Fruit fly (Drosophila melanogaster) whole organism, embryonic: ENCODE results near the gene CG34325.

Source experiments
- CG10431 ChIP-seq: fragments of 200-800 bp; sonication (Bioruptor generic); optimal IDR thresholded peaks from 3 replicates; lab custom pipeline; 2018; ENCODE audit warnings: missing biosample characterization, mild to moderate bottlenecking, missing genetic modification characterization
- CG10979 ChIP-seq: fragments of 200-800 bp; sonication (Bioruptor generic); optimal IDR thresholded peaks from 2 replicates; lab custom pipeline; 2018; ENCODE audit warnings: missing biosample characterization, mild to moderate bottlenecking, missing genetic modification characterization, moderate library complexity
- CG12155 ChIP-seq: fragments of 200-800 bp; sonication (Bioruptor generic); optimal IDR thresholded peaks from 3 replicates; lab custom pipeline; 2016; ENCODE audit warnings: missing biosample characterization, missing genetic modification characterization
- CG14050 ChIP-seq: fragments of 200-800 bp; sonication (Bioruptor generic); IDR thresholded peaks from 3 replicates; pipeline ENCODE4 v1.3.6; 2022; ENCODE audit warnings: missing biosample characterization, missing genetic modification characterization
- CG1529 ChIP-seq: fragments of 200-800 bp; sonication (Bioruptor generic); optimal IDR thresholded peaks from 3 replicates; lab custom pipeline; 2018; ENCODE audit warnings: missing biosample characterization, missing genetic modification characterization
- CG16813 ChIP-seq: fragments of 200-800 bp; sonication (Bioruptor generic); IDR thresholded peaks from 3 replicates; pipeline ENCODE4 v1.3.6; 2022; ENCODE audit warnings: missing biosample characterization, missing genetic modification characterization; ENCODE audit not compliant: partially characterized antibody
- CG2129 ChIP-seq: fragments of 200-800 bp; sonication (Bioruptor generic); IDR thresholded peaks from 2 replicates; pipeline ENCODE4 v1.3.6; 2022; ENCODE audit warnings: missing biosample characterization, missing genetic modification characterization; ENCODE audit not compliant: partially characterized antibody
- CG33557 ChIP-seq: fragments of 200-800 bp; sonication (Bioruptor generic); optimal IDR thresholded peaks from 2 replicates; lab custom pipeline; 2019; ENCODE audit warnings: missing biosample characterization, mild to moderate bottlenecking, missing genetic modification characterization, moderate library complexity
- CG3726 ChIP-seq: fragments of 200-800 bp; sonication (Bioruptor generic); IDR thresholded peaks from 3 replicates; pipeline ENCODE4, ENCODE4 v1.3.6; 2022; ENCODE audit warnings: missing biosample characterization, missing genetic modification characterization
- CG4328 ChIP-seq: fragments of 200-800 bp; sonication (Bioruptor generic); optimal IDR thresholded peaks from 3 replicates; lab custom pipeline; 2017; ENCODE audit warnings: missing biosample characterization, missing genetic modification reagents, missing genetic modification characterization
- CG4360 ChIP-seq: fragments of 200-800 bp; sonication (Bioruptor generic); IDR thresholded peaks from 2 replicates; pipeline ENCODE4 v1.3.6; 2022; ENCODE audit warnings: missing biosample characterization, missing genetic modification characterization
- CG6254 ChIP-seq: fragments of 200-800 bp; sonication (Bioruptor generic); optimal IDR thresholded peaks from 3 replicates; lab custom pipeline; 2017; ENCODE audit warnings: mild to moderate bottlenecking, missing biosample characterization, missing genetic modification reagents, missing genetic modification characterization
- CG7357 ChIP-seq: fragments of 200-800 bp; sonication (Bioruptor generic); IDR thresholded peaks from 3 replicates; pipeline ENCODE4 v1.3.6; 2022; ENCODE audit warnings: missing biosample characterization, missing genetic modification characterization
- CG7745 ChIP-seq: fragments of 200-800 bp; sonication (Bioruptor generic); optimal IDR thresholded peaks from 2 replicates; lab custom pipeline; 2018; ENCODE audit warnings: missing biosample characterization, mild to moderate bottlenecking, missing genetic modification characterization, moderate library complexity
- CG7786 ChIP-seq: fragments of 200-800 bp; sonication (Bioruptor generic); optimal IDR thresholded peaks from 2 replicates; lab custom pipeline; 2016; ENCODE audit warnings: missing biosample characterization, missing genetic modification characterization
- CG8089 ChIP-seq: fragments of 200-800 bp; sonication (Bioruptor generic); optimal IDR thresholded peaks from 3 replicates; lab custom pipeline; 2016; ENCODE audit warnings: missing biosample characterization, missing genetic modification characterization
- CG9932 ChIP-seq: fragments of 200-800 bp; sonication (Bioruptor generic); IDR thresholded peaks from 2 replicates; pipeline ENCODE4 v1.3.6; 2022; ENCODE audit warnings: missing biosample characterization, missing genetic modification characterization
- Camta ChIP-seq: fragments of 200-800 bp; sonication (Bioruptor generic); optimal IDR thresholded peaks from 2 replicates; lab custom pipeline; 2016; ENCODE audit warnings: missing biosample characterization, missing genetic modification characterization
- CkIIα-i1 ChIP-seq: fragments of 200-800 bp; sonication (Bioruptor generic); IDR thresholded peaks from 2 replicates; pipeline ENCODE4 v1.3.6; 2022; ENCODE audit warnings: missing biosample characterization, missing genetic modification characterization
- D19B ChIP-seq: fragments of 200-800 bp; sonication (Bioruptor generic); optimal IDR thresholded peaks from 2 replicates; lab custom pipeline; 2017; ENCODE audit warnings: missing biosample characterization, mild to moderate bottlenecking, missing genetic modification characterization
- Dfd ChIP-seq, 2 experiments: fragments of >200 bp; optimal IDR thresholded peaks; 2 replicates each; lab custom pipeline; 2017; ENCODE audit warnings: missing biosample characterization in 2 of 2, missing genetic modification characterization in 2 of 2
- Dp ChIP-seq: fragments of 200-800 bp; sonication (Bioruptor generic); optimal IDR thresholded peaks from 2 replicates; lab custom pipeline; 2018; ENCODE audit warnings: missing biosample characterization, mild to moderate bottlenecking, missing genetic modification characterization, moderate library complexity
- Dref ChIP-seq: fragments of 200-800 bp; sonication (Bioruptor generic); IDR thresholded peaks from 2 replicates; pipeline ENCODE4 v1.3.6; 2022; ENCODE audit warnings: missing biosample characterization, missing genetic modification characterization
- Drgx ChIP-seq: fragments of 200-800 bp; sonication (Bioruptor generic); IDR thresholded peaks from 2 replicates; pipeline ENCODE4 v1.3.6; 2022; ENCODE audit warnings: missing biosample characterization, missing genetic modification characterization
- Fer1 ChIP-seq: fragments of 200-800 bp; sonication (Bioruptor generic); optimal IDR thresholded peaks from 2 replicates; lab custom pipeline; 2017; ENCODE audit warnings: missing biosample characterization, mild to moderate bottlenecking, missing genetic modification characterization
- Fer2 ChIP-seq: fragments of 200-800 bp; sonication (Bioruptor generic); optimal IDR thresholded peaks from 2 replicates; lab custom pipeline; 2018; ENCODE audit warnings: missing biosample characterization, mild to moderate bottlenecking, missing genetic modification characterization, moderate library complexity
- HLH4C ChIP-seq: fragments of 200-800 bp; sonication (Bioruptor generic); IDR thresholded peaks from 3 replicates; pipeline ENCODE4 v1.3.6; 2022; ENCODE audit warnings: missing biosample characterization, missing genetic modification characterization; ENCODE audit not compliant: partially characterized antibody
- Hand ChIP-seq: fragments of 200-800 bp; sonication (Bioruptor generic); optimal IDR thresholded peaks from 2 replicates; lab custom pipeline; 2017; ENCODE audit warnings: mild to moderate bottlenecking, missing biosample characterization, missing genetic modification reagents, missing genetic modification characterization
- HmgZ ChIP-seq: fragments of 200-800 bp; sonication (Bioruptor generic); optimal IDR thresholded peaks from 2 replicates; lab custom pipeline; 2018; ENCODE audit warnings: missing biosample characterization, mild to moderate bottlenecking, missing genetic modification characterization
- Nf-YB ChIP-seq: fragments of 200-800 bp; sonication (Bioruptor generic); optimal IDR thresholded peaks from 3 replicates; lab custom pipeline; 2019; ENCODE audit warnings: missing biosample characterization, mild to moderate bottlenecking, missing genetic modification characterization, moderate library complexity
- Sry-δ ChIP-seq: fragments of 200-800 bp; sonication (Bioruptor generic); optimal IDR thresholded peaks from 2 replicates; lab custom pipeline; 2016; ENCODE audit warnings: missing biosample characterization, missing genetic modification characterization
- YL-1 ChIP-seq: fragments of 200-800 bp; sonication (Bioruptor generic); optimal IDR thresholded peaks from 3 replicates; lab custom pipeline; 2017; ENCODE audit warnings: missing biosample characterization, mild to moderate bottlenecking, missing genetic modification characterization
- cad ChIP-seq: fragments of >200 bp; optimal IDR thresholded peaks from 2 replicates; lab custom pipeline; 2017; ENCODE audit warnings: missing biosample characterization, missing genetic modification characterization
- crp ChIP-seq, 2 experiments: fragments of 200-800 bp; sonication (Bioruptor generic); optimal IDR thresholded peaks; 2 replicates in 1 of 2; 3 replicates in 1 of 2; lab custom pipeline; 2017; ENCODE audit warnings: missing biosample characterization in 2 of 2, missing genetic modification characterization in 2 of 2, mild to moderate bottlenecking in 1 of 2, moderate library complexity in 1 of 2
- dmrt11E ChIP-seq: fragments of 200-800 bp; sonication (Bioruptor generic); optimal IDR thresholded peaks from 3 replicates; lab custom pipeline; 2018; ENCODE audit warnings: missing biosample characterization, mild to moderate bottlenecking, missing genetic modification characterization, moderate library complexity
- dmrt99B ChIP-seq: fragments of 200-800 bp; sonication (Bioruptor generic); optimal IDR thresholded peaks from 2 replicates; lab custom pipeline; 2018; ENCODE audit warnings: missing biosample characterization, mild to moderate bottlenecking, missing genetic modification characterization, moderate library complexity
- esg ChIP-seq: fragments of 200-800 bp; sonication (Bioruptor generic); conservative IDR thresholded peaks from 2 replicates; pipeline ENCODE4 v1.3.6; 2022; ENCODE audit warnings: missing biosample characterization, missing genetic modification characterization
- ftz-f1 ChIP-seq: fragments of 200-800 bp; sonication (Bioruptor generic); optimal IDR thresholded peaks from 2 replicates; lab custom pipeline; 2016; ENCODE audit warnings: missing biosample characterization, missing genetic modification characterization
- grn ChIP-seq: fragments of 200-800 bp; sonication (Bioruptor generic); optimal IDR thresholded peaks from 3 replicates; lab custom pipeline; 2017; ENCODE audit warnings: missing biosample characterization, missing genetic modification characterization
- lab ChIP-seq: fragments of 200-800 bp; sonication (Bioruptor generic); optimal IDR thresholded peaks from 3 replicates; lab custom pipeline; 2017; ENCODE audit warnings: missing biosample characterization, missing genetic modification characterization, mild to moderate bottlenecking, moderate library complexity, missing genetic modification reagents
- lola ChIP-seq, 3 experiments: fragments of >200 bp in 2 of 3; fragments of 200-800 bp in 1 of 3; sonication (Bioruptor generic) in 1 of 3; optimal IDR thresholded peaks; 2 replicates each; lab custom pipeline; 2017 to 2019; ENCODE audit warnings: missing biosample characterization in 3 of 3, missing genetic modification characterization in 3 of 3, mild to moderate bottlenecking in 1 of 3, moderate library complexity in 1 of 3
- lov ChIP-seq, 2 experiments: fragments of 200-800 bp in 1 of 2; fragments of >200 bp in 1 of 2; sonication (Bioruptor generic) in 1 of 2; IDR thresholded peaks in 1 of 2; optimal IDR thresholded peaks in 1 of 2; 2 replicates in 1 of 2; 3 replicates in 1 of 2; pipeline versions ENCODE4 v1.3.6 to Lab custom; 2017 to 2022; ENCODE audit warnings: missing biosample characterization in 1 of 2, missing genetic modification characterization in 1 of 2
- maf-S ChIP-seq: fragments of 200-800 bp; sonication (Bioruptor generic); optimal IDR thresholded peaks from 2 replicates; lab custom pipeline; 2016; ENCODE audit warnings: missing biosample characterization, missing genetic modification characterization
- nerfin-1 ChIP-seq: fragments of 200-800 bp; sonication (Bioruptor generic); optimal IDR thresholded peaks from 3 replicates; lab custom pipeline; 2019; ENCODE audit warnings: missing biosample characterization, mild to moderate bottlenecking, missing genetic modification characterization, moderate library complexity
- onecut ChIP-seq: fragments of 200-800 bp; sonication (Bioruptor generic); IDR thresholded peaks from 2 replicates; pipeline ENCODE4 v1.3.6; 2022; ENCODE audit warnings: missing biosample characterization, missing genetic modification characterization
- pho ChIP-seq: fragments of 200-800 bp; sonication (Bioruptor generic); optimal IDR thresholded peaks from 2 replicates; lab custom pipeline; 2016; ENCODE audit warnings: missing biosample characterization, missing genetic modification characterization
- pros ChIP-seq: fragments of 200-800 bp; sonication (Bioruptor generic); optimal IDR thresholded peaks from 3 replicates; lab custom pipeline; 2019; ENCODE audit warnings: missing biosample characterization, mild to moderate bottlenecking, missing genetic modification characterization, moderate library complexity
- salm ChIP-seq: fragments of 200-800 bp; sonication (Bioruptor generic); optimal IDR thresholded peaks from 2 replicates; lab custom pipeline; 2018; ENCODE audit warnings: missing biosample characterization, mild to moderate bottlenecking, missing genetic modification characterization
- shn ChIP-seq: fragments of 200-800 bp; sonication (Bioruptor generic); optimal IDR thresholded peaks from 3 replicates; lab custom pipeline; 2016; ENCODE audit warnings: missing biosample characterization, missing genetic modification characterization
- sisA ChIP-seq: fragments of 200-800 bp; sonication (Bioruptor generic); IDR thresholded peaks from 2 replicates; pipeline ENCODE4 v1.3.6; 2022; ENCODE audit warnings: missing biosample characterization, missing genetic modification characterization
- zfh2 ChIP-seq: fragments of 200-800 bp; sonication (Bioruptor generic); optimal IDR thresholded peaks from 2 replicates; lab custom pipeline; 2016; ENCODE audit warnings: missing biosample characterization, missing genetic modification characterization

CG34325 gene

DNA sequence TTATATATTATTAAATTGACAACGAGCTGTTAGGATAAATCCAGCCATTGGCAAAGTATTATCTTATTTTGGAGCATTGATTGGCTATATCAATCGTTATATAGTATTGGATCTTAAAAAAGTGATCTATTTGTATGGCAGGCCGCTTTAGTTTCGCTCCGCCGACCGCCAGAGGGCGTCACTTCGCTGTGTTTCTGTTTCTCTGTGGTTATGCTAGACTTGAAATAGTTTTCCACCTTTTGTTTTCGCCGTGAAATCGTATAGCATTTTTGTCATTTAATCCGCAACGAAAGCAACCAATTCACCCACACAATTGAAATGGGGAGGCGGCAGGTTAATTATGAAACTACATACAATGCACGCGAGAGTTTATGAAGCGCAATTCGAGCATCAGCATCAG is 25.6 kb upstream of the CG34325 start (continued):
- no peak for TF ChIP-seq Drgx
- no peak for TF ChIP-seq CG12155 (GFP tag; lab: Kevin White, UChicago)
- TF ChIP-seq zfh2 (GFP tag; lab: Kevin White, UChicago): no peak
- no peak for TF ChIP-seq CkIIα-i1 (GFP tag; lab: Robert Waterston, UW)
- TF ChIP-seq YL-1 (GFP tag; lab: Kevin White, UChicago): no peak
- no peak for TF ChIP-seq cad (GFP tag; lab: Kevin White, UChicago)
- no peak for TF ChIP-seq dmrt11E (tag; lab: Kevin White, UChicago)
- no peak for TF ChIP-seq Nf-YB
- TF ChIP-seq sisA (GFP tag; lab: Robert Waterston, UW): no peak
- TF ChIP-seq CG16813: no peak
- no peak for TF ChIP-seq Dp
- TF ChIP-seq lola (GFP tag; optimal IDR thresholded peaks at IDR 0.05; lab: Kevin White, UChicago): no peak
- TF ChIP-seq D19B (GFP tag; lab: Kevin White, UChicago): no peak
- no peak for TF ChIP-seq shn
- peak; percentile 13 for TF ChIP-seq CG1529 (GFP tag; lab: Kevin White, UChicago)
- no peak for TF ChIP-seq Fer2
- TF ChIP-seq esg: no peak
- TF ChIP-seq nerfin-1 (tag; lab: Kevin White, UChicago): no peak
- TF ChIP-seq onecut: no peak
- no peak for TF ChIP-seq Sry-δ (GFP tag; lab: Kevin White, UChicago)
- TF ChIP-seq HLH4C (GFP tag; lab: Robert Waterston, UW): no peak
- TF ChIP-seq CG4360 (GFP tag; lab: Robert Waterston, UW): no peak
- TF ChIP-seq CG3726 (GFP tag; lab: Robert Waterston, UW): no peak
- no peak for TF ChIP-seq ftz-f1
- no peak for TF ChIP-seq CG8089 (GFP tag; lab: Kevin White, UChicago)
- no peak for TF ChIP-seq HmgZ (tag; lab: Kevin White, UChicago)
- peak; percentile 34 for TF ChIP-seq CG6254 (GFP tag; lab: Kevin White, UChicago)
- no peak for TF ChIP-seq lov (optimal IDR thresholded peaks at IDR 0.05; lab: Kevin White, UChicago)
- TF ChIP-seq lov (GFP tag; IDR thresholded peaks at IDR 0.05; lab: Robert Waterston, UW): 0 out of 3 replicates have a peak, but pooled peaks have one; percentile 42
- no peak for TF ChIP-seq Dref (GFP tag; lab: Robert Waterston, UW)
- TF ChIP-seq CG7357 (GFP tag; lab: Robert Waterston, UW): no peak
- TF ChIP-seq CG9932: no peak
- TF ChIP-seq grn: no peak
- TF ChIP-seq CG7786 (GFP tag; lab: Kevin White, UChicago): no peak
- no peak for TF ChIP-seq CG14050 (GFP tag; lab: Robert Waterston, UW)
- no peak for TF ChIP-seq pros (GFP tag; lab: Kevin White, UChicago)
- no peak for TF ChIP-seq maf-S
- TF ChIP-seq lab (GFP tag; lab: Kevin White, UChicago): no peak
- no peak for TF ChIP-seq CG10431
- TF ChIP-seq salm (tag; lab: Kevin White, UChicago): no peak
- TF ChIP-seq Fer1 (GFP tag; lab: Kevin White, UChicago): no peak
- TF ChIP-seq dmrt99B: peak; percentile 30
- TF ChIP-seq Hand: no peak
- no peak for TF ChIP-seq pho (GFP tag; lab: Kevin White, UChicago)
- no peak for TF ChIP-seq crp (GFP tag; optimal IDR thresholded peaks at IDR 0.05; lab: Kevin White, UChicago)
- no peak for TF ChIP-seq Camta
- peak; percentile 27 for TF ChIP-seq CG10979 (tag; lab: Kevin White, UChicago)
- TF ChIP-seq CG2129: no peak
- no peak for TF ChIP-seq CG33557 (GFP tag; lab: Kevin White, UChicago)
- TF ChIP-seq CG4328 (GFP tag; lab: Kevin White, UChicago): no peak
- no peak for TF ChIP-seq Dfd (GFP tag; optimal IDR thresholded peaks at IDR 0.05; lab: Kevin White, UChicago)
- no peak for TF ChIP-seq CG7745 (tag; lab: Kevin White, UChicago)
